Worm (Caenorhabditis elegans) whole organism, early embryonic: ENCODE results near the gene elks-1.

Source experiments
- ama-1 ChIP-seq: fragments of 150-350 bp; optimal IDR thresholded peaks from 2 replicates; lab custom pipeline; 2014
- ets-7 ChIP-seq: sonication (generic microtip); optimal IDR thresholded peaks from 2 replicates; lab custom pipeline; 2016; ENCODE audit warnings: missing genotype, missing genetic modification characterization, missing compliant biosample characterization
- flt-1 ChIP-seq: fragments of 200-800 bp; sonication (Bioruptor generic); IDR thresholded peaks from 2 replicates; pipeline ENCODE4 v1.3.6; 2022; ENCODE audit warnings: missing genetic modification characterization, missing compliant biosample characterization
- hmg-4 ChIP-seq: fragments of 200-800 bp; sonication (Bioruptor generic); optimal IDR thresholded peaks from 2 replicates; lab custom pipeline; 2018; ENCODE audit warnings: mild to moderate bottlenecking, missing genetic modification characterization, missing compliant biosample characterization
- tra-4 ChIP-seq: sonication (generic microtip); optimal IDR thresholded peaks from 2 replicates; lab custom pipeline; 2017; ENCODE audit warnings: missing genetic modification characterization, missing compliant biosample characterization

- TF ChIP-seq hmg-4 (GFP tag; lab: Kevin White, UChicago) (no peak), flt-1 (no peak), ets-7 (no peak), ama-1 (lab: Kevin White, UChicago) (no peak), tra-4 (tag; lab: Kevin White, UChicago) (no peak)
These were observed 4.3 kb downstream of the elks-1 start for ce11 chrIV:3345484-3345883.
